Fruit fly (Drosophila melanogaster) whole organism, adult: ENCODE results near the gene Or19a.

ENCODE experiments used
- CG11617 ChIP-seq: fragments of 200-800 bp; sonication (Bioruptor generic); optimal IDR thresholded peaks from 2 replicates; lab custom pipeline; 2017; ENCODE audit warnings: mild to moderate bottlenecking, missing biosample characterization, missing genetic modification reagents, missing genetic modification characterization
- CG12768 ChIP-seq: fragments of 200-800 bp; sonication (Bioruptor generic); optimal IDR thresholded peaks from 2 replicates; lab custom pipeline; 2017; ENCODE audit warnings: missing biosample characterization, missing genetic modification characterization, mild to moderate bottlenecking, moderate library complexity, missing genetic modification reagents
- CG14711 ChIP-seq: fragments of 200-800 bp; sonication (Bioruptor generic); optimal IDR thresholded peaks from 2 replicates; lab custom pipeline; 2018; ENCODE audit warnings: missing biosample characterization, mild to moderate bottlenecking, missing genetic modification characterization, moderate library complexity
- CG1620 ChIP-seq: fragments of 200-800 bp; sonication (Bioruptor generic); optimal IDR thresholded peaks from 2 replicates; lab custom pipeline; 2016; ENCODE audit warnings: missing biosample characterization, missing genetic modification characterization
- CG33017 ChIP-seq: fragments of 200-800 bp; sonication (Bioruptor generic); optimal IDR thresholded peaks from 2 replicates; lab custom pipeline; 2018; ENCODE audit warnings: missing biosample characterization, mild to moderate bottlenecking, missing genetic modification characterization, moderate library complexity
- CG5204 ChIP-seq: fragments of 200-800 bp; sonication (Bioruptor generic); optimal IDR thresholded peaks from 2 replicates; lab custom pipeline; 2016; ENCODE audit warnings: missing biosample characterization, missing genetic modification characterization
- CG7045 ChIP-seq: fragments of 200-800 bp; sonication (Bioruptor generic); optimal IDR thresholded peaks from 2 replicates; lab custom pipeline; 2017; ENCODE audit warnings: missing biosample characterization, mild to moderate bottlenecking, missing genetic modification characterization
- CG7101 ChIP-seq: fragments of 200-800 bp; sonication (Bioruptor generic); optimal IDR thresholded peaks from 2 replicates; lab custom pipeline; 2018; ENCODE audit warnings: missing biosample characterization, mild to moderate bottlenecking, missing genetic modification characterization, moderate library complexity
- Clk ChIP-seq: fragments of 200-800 bp; sonication (Bioruptor generic); optimal IDR thresholded peaks from 2 replicates; lab custom pipeline; 2017; ENCODE audit warnings: missing biosample characterization, missing genetic modification characterization
- Crg-1 ChIP-seq: fragments of 200-800 bp; sonication (Bioruptor generic); optimal IDR thresholded peaks from 2 replicates; lab custom pipeline; 2016; ENCODE audit warnings: missing biosample characterization, missing genetic modification characterization
- Hr96 ChIP-seq: fragments of 200-800 bp; sonication (Bioruptor generic); optimal IDR thresholded peaks from 2 replicates; lab custom pipeline; 2016; ENCODE audit warnings: missing biosample characterization, missing genetic modification characterization
- Mnt ChIP-seq: fragments of 200-800 bp; sonication (Bioruptor generic); optimal IDR thresholded peaks from 2 replicates; lab custom pipeline; 2016; ENCODE audit warnings: missing biosample characterization, mild to moderate bottlenecking, missing genetic modification characterization
- bab1 ChIP-seq: fragments of 200-800 bp; sonication (Bioruptor generic); optimal IDR thresholded peaks from 3 replicates; lab custom pipeline; 2019; ENCODE audit warnings: missing biosample characterization, mild to moderate bottlenecking, missing genetic modification characterization, moderate library complexity
- cic ChIP-seq: fragments of 200-800 bp; sonication (Bioruptor generic); optimal IDR thresholded peaks from 2 replicates; lab custom pipeline; 2017; ENCODE audit warnings: missing biosample characterization, mild to moderate bottlenecking, missing genetic modification characterization, moderate library complexity
- cnc ChIP-seq, 2 experiments: fragments of >200 bp; optimal IDR thresholded peaks; 2 replicates each; lab custom pipeline; 2017
- kay ChIP-seq: fragments of 200-800 bp; sonication (Bioruptor generic); peaks from one replicate; lab custom pipeline; 2016; ENCODE audit warnings: missing biosample characterization, missing genetic modification characterization, borderline replicate concordance
- ovo ChIP-seq: fragments of 200-800 bp; sonication (Bioruptor generic); optimal IDR thresholded peaks from 2 replicates; lab custom pipeline; 2016; ENCODE audit warnings: missing biosample characterization, missing genetic modification characterization
- pad ChIP-seq: fragments of 200-800 bp; sonication (Bioruptor generic); optimal IDR thresholded peaks from 3 replicates; lab custom pipeline; 2017; ENCODE audit warnings: missing biosample characterization, missing genetic modification characterization, mild to moderate bottlenecking, moderate library complexity, missing genetic modification reagents
- tj ChIP-seq: fragments of 200-800 bp; sonication (Bioruptor generic); optimal IDR thresholded peaks from 3 replicates; lab custom pipeline; 2017; ENCODE audit warnings: missing biosample characterization, mild to moderate bottlenecking, missing genetic modification characterization, moderate library complexity
- toe ChIP-seq: fragments of 200-800 bp; sonication (Bioruptor generic); optimal IDR thresholded peaks from 2 replicates; lab custom pipeline; 2016; ENCODE audit warnings: missing biosample characterization, missing genetic modification characterization

The Or19a gene

dm6 chrX:20147693-20148174 lies 4.7 kb upstream of the Or19a start, which contains the start of gene aspr:
Gene aspr (plus strand): TSS chrX:20148124.
- TF ChIP-seq CG12768 (GFP tag; lab: Kevin White, UChicago) (no peak), CG14711 (tag; lab: Kevin White, UChicago) (no peak), bab1 (no peak), toe (GFP tag; lab: Kevin White, UChicago) (no peak), CG7045 (GFP tag; lab: Kevin White, UChicago) (no peak), kay (GFP tag; lab: Kevin White, UChicago) (no peak)

dm6 chrX:20140710-20141109 lies 2.3 kb downstream of the Or19a start, which contains the start of gene CG34332:
Gene CG34332 (plus strand): TSS chrX:20141010.
- no peak for TF ChIP-seq pad (GFP tag; lab: Kevin White, UChicago)
- TF ChIP-seq CG5204 (GFP tag; lab: Kevin White, UChicago): no peak
- no peak for TF ChIP-seq CG14711 (tag; lab: Kevin White, UChicago)
- TF ChIP-seq CG7045 (GFP tag; lab: Kevin White, UChicago): no peak
- TF ChIP-seq kay (GFP tag; lab: Kevin White, UChicago): no peak
- no peak for TF ChIP-seq toe (GFP tag; lab: Kevin White, UChicago)
- no peak for TF ChIP-seq tj (GFP tag; lab: Kevin White, UChicago)
- TF ChIP-seq Hr96: no peak
- TF ChIP-seq CG11617 (GFP tag; lab: Kevin White, UChicago): no peak
- no peak for TF ChIP-seq Mnt (GFP tag; lab: Kevin White, UChicago)
- TF ChIP-seq CG1620: no peak
- no peak for TF ChIP-seq cnc (optimal IDR thresholded peaks at IDR 0.05; lab: Kevin White, UChicago)
- TF ChIP-seq bab1: no peak
- no peak for TF ChIP-seq CG33017
- no peak for TF ChIP-seq CG7101 (tag; lab: Kevin White, UChicago)
- no peak for TF ChIP-seq Crg-1 (GFP tag; lab: Kevin White, UChicago)
- no peak for TF ChIP-seq CG12768 (GFP tag; lab: Kevin White, UChicago)
- no peak for TF ChIP-seq ovo (GFP tag; lab: Kevin White, UChicago)
- no peak for TF ChIP-seq Clk

- TF ChIP-seq ovo (GFP tag; lab: Kevin White, UChicago): no peak
Observed at dm6 chrX:20139493-20139892, 3.5 kb downstream of the Or19a start, which contains the start of gene CG42583. Gene CG42583 (plus strand): TSS chrX:20139793.

- TF ChIP-seq Crg-1 (GFP tag; lab: Kevin White, UChicago): no peak
Observed at dm6 chrX:20133432-20133831, 9.6 kb downstream of the Or19a start, which contains the start of gene CG15322. Gene CG15322 (plus strand): TSS chrX:20133579.

- TF ChIP-seq CG12768 (GFP tag; lab: Kevin White, UChicago) (no peak), Crg-1 (GFP tag; lab: Kevin White, UChicago) (no peak), CG33017 (no peak), tj (GFP tag; lab: Kevin White, UChicago) (no peak), ovo (GFP tag; lab: Kevin White, UChicago) (no peak), CG14711 (tag; lab: Kevin White, UChicago) (no peak), kay (GFP tag; lab: Kevin White, UChicago) (no peak), cnc (optimal IDR thresholded peaks at IDR 0.05; lab: Kevin White, UChicago) (no peak), pad (GFP tag; lab: Kevin White, UChicago) (no peak)
Observed at dm6 chrX:20130486-20130885, 12.5 kb downstream of the Or19a start.

- TF ChIP-seq tj (GFP tag; lab: Kevin White, UChicago): no peak
- no peak for TF ChIP-seq bab1
- no peak for TF ChIP-seq Hr96
- no peak for TF ChIP-seq cnc (optimal IDR thresholded peaks at IDR 0.05; lab: Kevin White, UChicago)
- TF ChIP-seq Crg-1 (GFP tag; lab: Kevin White, UChicago): no peak
- TF ChIP-seq Mnt (GFP tag; lab: Kevin White, UChicago): no peak
- TF ChIP-seq cic (GFP tag; lab: Kevin White, UChicago): no peak
- TF ChIP-seq CG12768 (GFP tag; lab: Kevin White, UChicago): no peak
- TF ChIP-seq Clk: no peak
- no peak for TF ChIP-seq ovo (GFP tag; lab: Kevin White, UChicago)
- TF ChIP-seq toe (GFP tag; lab: Kevin White, UChicago): no peak
Observed at dm6 chrX:20129554-20129953, 13.4 kb downstream of the Or19a start.

dm6 chrX:20122153-20122552 lies 20.8 kb downstream of the Or19a start, which contains the start of gene CG34331:
Gene CG34331 (plus strand): TSS chrX:20122453.
- TF ChIP-seq bab1 (no peak), CG11617 (GFP tag; lab: Kevin White, UChicago) (no peak), Crg-1 (GFP tag; lab: Kevin White, UChicago) (no peak), CG1620 (no peak)

- no peak for TF ChIP-seq CG7045 (GFP tag; lab: Kevin White, UChicago)
- no peak for TF ChIP-seq CG12768 (GFP tag; lab: Kevin White, UChicago)
- TF ChIP-seq Hr96: no peak
- no peak for TF ChIP-seq bab1
- no peak for TF ChIP-seq Crg-1 (GFP tag; lab: Kevin White, UChicago)
- no peak for TF ChIP-seq CG7101 (tag; lab: Kevin White, UChicago)
- TF ChIP-seq ovo (GFP tag; lab: Kevin White, UChicago): no peak
- TF ChIP-seq Clk: no peak
- TF ChIP-seq CG14711 (tag; lab: Kevin White, UChicago): no peak
- TF ChIP-seq CG1620: no peak
- no peak for TF ChIP-seq CG5204 (GFP tag; lab: Kevin White, UChicago)
- no peak for TF ChIP-seq CG33017
- no peak for TF ChIP-seq cnc (optimal IDR thresholded peaks at IDR 0.05; lab: Kevin White, UChicago)
- no peak for TF ChIP-seq toe (GFP tag; lab: Kevin White, UChicago)
- TF ChIP-seq kay (GFP tag; lab: Kevin White, UChicago): no peak
- TF ChIP-seq pad (GFP tag; lab: Kevin White, UChicago): no peak
Observed at dm6 chrX:20110475-20110874, 32.5 kb downstream of the Or19a start, which contains the start of gene karr. Gene karr (minus strand): TSS chrX:20110575.
